Worm (Caenorhabditis elegans) whole organism, midembryonic: ENCODE data around the gene K07C11.10.

Source experiments
- cog-1 ChIP-seq: sonication (generic microtip); optimal IDR thresholded peaks from 2 replicates; lab custom pipeline; 2016; ENCODE audit warnings: missing genetic modification characterization, missing compliant biosample characterization
- flt-1 ChIP-seq: fragments of 200-800 bp; sonication (Bioruptor generic); IDR thresholded peaks from 2 replicates; pipeline ENCODE4 v1.3.6; 2022; ENCODE audit warnings: missing genetic modification characterization, missing compliant biosample characterization
- klf-2 ChIP-seq: fragments of 200-800 bp; sonication (Bioruptor generic); conservative IDR thresholded peaks from 2 replicates; pipeline ENCODE4 v1.3.6; 2022; ENCODE audit warnings: missing genetic modification reagents, missing genetic modification characterization, missing compliant biosample characterization
- med-1 ChIP-seq: sonication (generic microtip); optimal IDR thresholded peaks from 2 replicates; lab custom pipeline; 2017; ENCODE audit warnings: missing genetic modification characterization, mild to moderate bottlenecking, missing compliant biosample characterization, antibody characterized with exemption, missing genetic modification reagents; ENCODE audit not compliant: insufficient read depth
- ref-1 ChIP-seq: fragments of 200-800 bp; sonication (Bioruptor generic); conservative IDR thresholded peaks from 2 replicates; pipeline ENCODE4 v1.3.6; 2022; ENCODE audit warnings: missing genetic modification reagents, missing genetic modification characterization, missing compliant biosample characterization
- tab-1 ChIP-seq: fragments of 200-800 bp; sonication (Bioruptor generic); IDR thresholded peaks from 2 replicates; pipeline ENCODE4 v1.3.6; 2022; ENCODE audit warnings: missing genetic modification characterization, missing compliant biosample characterization
- ztf-29 ChIP-seq: fragments of 200-800 bp; sonication (Bioruptor generic); IDR thresholded peaks from 2 replicates; pipeline ENCODE4 v1.3.6; 2022; ENCODE audit warnings: missing genetic modification reagents, missing genetic modification characterization, missing compliant biosample characterization

- TF ChIP-seq flt-1 (GFP tag; lab: Robert Waterston, UW) (no peak), tab-1 (GFP tag; lab: Robert Waterston, UW) (no peak), med-1 (no peak), ref-1 (no peak), cog-1 (no peak), klf-2 (GFP tag; lab: Robert Waterston, UW) (no peak), ztf-29 (no peak)
These were observed 14.7 kb downstream of the K07C11.10 start for ce11 chrV:8211993-8212392.
